Worm (Caenorhabditis elegans) whole organism, mixed stage, embryonic: ENCODE measurements around the gene srh-24.
A peak's percentile ranks its signal among the peaks of the same experiment; 100 is the strongest.

Experiments
- M03D4.4 ChIP-seq: sonication (generic microtip); optimal IDR thresholded peaks from 2 replicates; lab custom pipeline; 2017; ENCODE audit warnings: mild to moderate bottlenecking, missing genetic modification characterization, missing compliant biosample characterization
- bed-3 ChIP-seq: fragments of 200-800 bp; sonication (Bioruptor generic); optimal IDR thresholded peaks from 3 replicates; lab custom pipeline; 2018; ENCODE audit warnings: mild to moderate bottlenecking, missing genetic modification characterization, moderate library complexity, missing compliant biosample characterization
- blmp-1 ChIP-seq: fragments of 150-350 bp; optimal IDR thresholded peaks from 2 replicates; lab custom pipeline; 2014; ENCODE audit warnings: missing biosample characterization, missing genetic modification characterization
- ceh-39 ChIP-seq: fragments of 150-350 bp; optimal IDR thresholded peaks from 2 replicates; lab custom pipeline; 2014; ENCODE audit warnings: missing biosample characterization, missing genetic modification characterization
- ceh-43 ChIP-seq: fragments of 200-800 bp; sonication (Bioruptor generic); optimal IDR thresholded peaks from 2 replicates; lab custom pipeline; 2018; ENCODE audit warnings: mild to moderate bottlenecking, missing genetic modification characterization, moderate library complexity, missing compliant biosample characterization
- ces-1 ChIP-seq: fragments of 150-350 bp; optimal IDR thresholded peaks from 2 replicates; lab custom pipeline; 2014; ENCODE audit warnings: missing biosample characterization, missing genetic modification reagents, missing genetic modification characterization
- cnd-1 ChIP-seq: fragments of 200-800 bp; sonication (Bioruptor generic); optimal IDR thresholded peaks from 2 replicates; lab custom pipeline; 2018; ENCODE audit warnings: mild to moderate bottlenecking, missing genetic modification characterization, missing compliant biosample characterization
- drap-1 ChIP-seq: fragments of 200-800 bp; sonication (Bioruptor generic); optimal IDR thresholded peaks from 3 replicates; lab custom pipeline; 2018; ENCODE audit warnings: mild to moderate bottlenecking, missing genetic modification characterization, missing compliant biosample characterization
- elt-1 ChIP-seq: sonication (generic microtip); optimal IDR thresholded peaks from 2 replicates; lab custom pipeline; 2017; ENCODE audit warnings: missing genetic modification characterization, mild to moderate bottlenecking, missing compliant biosample characterization, antibody characterized with exemption, moderate library complexity, borderline replicate concordance; ENCODE audit not compliant: insufficient read depth
- elt-3 ChIP-seq: fragments of 150-350 bp; optimal IDR thresholded peaks from 2 replicates; lab custom pipeline; 2014; ENCODE audit warnings: missing biosample characterization, missing genetic modification characterization
- flh-1 ChIP-seq: fragments of 200-800 bp; sonication (Bioruptor generic); optimal IDR thresholded peaks from 2 replicates; lab custom pipeline; 2018; ENCODE audit warnings: mild to moderate bottlenecking, missing genetic modification characterization, moderate library complexity, missing compliant biosample characterization
- ham-2 ChIP-seq: fragments of 200-800 bp; sonication (Bioruptor generic); optimal IDR thresholded peaks from 2 replicates; lab custom pipeline; 2018; ENCODE audit warnings: mild to moderate bottlenecking, missing genetic modification characterization, missing compliant biosample characterization
- hlh-1 ChIP-seq: fragments of 150-350 bp; optimal IDR thresholded peaks from 2 replicates; lab custom pipeline; 2014; ENCODE audit warnings: missing biosample characterization, missing genetic modification reagents, missing genetic modification characterization
- lin-13 ChIP-seq: fragments of 150-350 bp; optimal IDR thresholded peaks from 2 replicates; lab custom pipeline; 2014; ENCODE audit warnings: missing biosample characterization, missing genetic modification characterization
- lsy-2 ChIP-seq: fragments of 150-350 bp; optimal IDR thresholded peaks from 2 replicates; lab custom pipeline; 2014; ENCODE audit warnings: missing biosample characterization, missing genetic modification characterization
- mab-5 ChIP-seq: fragments of 150-350 bp; optimal IDR thresholded peaks from 2 replicates; lab custom pipeline; 2014; ENCODE audit warnings: missing biosample characterization, missing genetic modification characterization
- mep-1 ChIP-seq: fragments of 150-350 bp; optimal IDR thresholded peaks from 2 replicates; lab custom pipeline; 2017; ENCODE audit warnings: missing biosample characterization, missing genetic modification reagents, missing genetic modification characterization, inconsistent platforms
- mls-2 ChIP-seq: sonication (generic microtip); optimal IDR thresholded peaks from 2 replicates; lab custom pipeline; 2016; ENCODE audit warnings: mild to moderate bottlenecking, missing genetic modification characterization, moderate library complexity, missing compliant biosample characterization
- nhr-2 ChIP-seq: fragments of 150-350 bp; optimal IDR thresholded peaks from 2 replicates; lab custom pipeline; 2014; ENCODE audit warnings: missing biosample characterization, missing genetic modification characterization
- nhr-28 ChIP-seq: fragments of 150-350 bp; optimal IDR thresholded peaks from 2 replicates; lab custom pipeline; 2014; ENCODE audit warnings: missing biosample characterization, missing genetic modification characterization
- nhr-76 ChIP-seq: sonication (generic microtip); optimal IDR thresholded peaks from 2 replicates; lab custom pipeline; 2017; ENCODE audit warnings: missing biosample characterization, missing genetic modification characterization
- pha-4 ChIP-seq: fragments of 150-350 bp; optimal IDR thresholded peaks from 2 replicates; lab custom pipeline; 2018; ENCODE audit warnings: missing biosample characterization, missing genetic modification reagents, missing genetic modification characterization
- sem-2 ChIP-seq: fragments of 200-800 bp; sonication (Bioruptor generic); optimal IDR thresholded peaks from 2 replicates; lab custom pipeline; 2018; ENCODE audit warnings: mild to moderate bottlenecking, missing genetic modification characterization, missing compliant biosample characterization
- snpc-4 ChIP-seq: fragments of 150-350 bp; optimal IDR thresholded peaks from 2 replicates; lab custom pipeline; 2014; ENCODE audit warnings: missing biosample characterization, missing genetic modification characterization
- sptf-1 ChIP-seq: sonication (generic microtip); optimal IDR thresholded peaks from 2 replicates; lab custom pipeline; 2017; ENCODE audit warnings: mild to moderate bottlenecking, missing genetic modification characterization, moderate library complexity, missing compliant biosample characterization
- tbx-8 ChIP-seq: fragments of 200-800 bp; sonication (Bioruptor generic); optimal IDR thresholded peaks from 2 replicates; lab custom pipeline; 2018; ENCODE audit warnings: mild to moderate bottlenecking, missing genetic modification characterization, moderate library complexity, missing compliant biosample characterization
- unc-120 ChIP-seq: sonication (generic microtip); optimal IDR thresholded peaks from 2 replicates; lab custom pipeline; 2017; ENCODE audit warnings: missing genetic modification characterization, missing compliant biosample characterization; ENCODE audit not compliant: poor library complexity, severe bottlenecking
- unc-39 ChIP-seq: fragments of 150-350 bp; optimal IDR thresholded peaks from 2 replicates; lab custom pipeline; 2014; ENCODE audit warnings: missing biosample characterization, missing genetic modification characterization
- unc-62 ChIP-seq: fragments of 150-350 bp; optimal IDR thresholded peaks from 2 replicates; lab custom pipeline; 2014; ENCODE audit warnings: missing biosample characterization, missing genetic modification reagents, missing genetic modification characterization
- zip-8 ChIP-seq: fragments of 150-350 bp; optimal IDR thresholded peaks from 2 replicates; lab custom pipeline; 2014; ENCODE audit warnings: missing biosample characterization, missing genetic modification characterization
- ztf-11 ChIP-seq: fragments of 150-350 bp; optimal IDR thresholded peaks from 2 replicates; lab custom pipeline; 2014; ENCODE audit warnings: missing biosample characterization, missing genetic modification characterization

Gene srh-24

DNA sequence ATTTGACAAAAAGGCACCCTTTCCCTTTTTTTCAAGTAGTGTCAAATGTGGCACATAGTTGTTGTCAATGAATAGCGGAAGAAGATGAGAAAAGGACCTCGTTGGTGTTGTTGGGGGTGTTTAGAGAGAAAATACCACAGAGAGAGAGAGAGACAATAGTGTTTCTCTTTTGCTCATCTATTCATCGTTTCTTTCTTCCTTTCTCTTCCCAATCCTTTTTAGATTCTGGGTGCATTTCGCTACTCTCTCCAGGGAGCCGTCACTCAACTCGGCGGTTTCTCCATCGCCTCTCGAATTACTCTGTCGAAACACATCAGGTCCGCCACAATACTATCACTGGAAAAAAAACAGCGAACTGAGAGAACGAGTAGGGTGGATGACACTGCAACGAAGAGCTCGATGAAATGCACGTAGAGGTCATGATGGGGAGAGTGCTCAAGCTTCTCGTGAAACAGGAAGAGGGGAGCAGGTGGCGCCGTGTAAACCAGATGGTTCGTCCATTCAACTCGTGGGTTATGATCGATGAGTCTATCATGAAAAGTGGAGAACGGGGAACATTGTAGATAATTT lies 42.9 kb upstream of the srh-24 start:
- no peak for TF ChIP-seq ham-2 (GFP tag; lab: Kevin White, UChicago)
- peak; percentile 32 for TF ChIP-seq ces-1 (GFP tag; lab: Kevin White, UChicago)
- TF ChIP-seq M03D4.4 (tag; lab: Kevin White, UChicago) = no peak
- no peak for TF ChIP-seq unc-120
- TF ChIP-seq snpc-4 (tag; lab: Kevin White, UChicago) = no peak

DNA sequence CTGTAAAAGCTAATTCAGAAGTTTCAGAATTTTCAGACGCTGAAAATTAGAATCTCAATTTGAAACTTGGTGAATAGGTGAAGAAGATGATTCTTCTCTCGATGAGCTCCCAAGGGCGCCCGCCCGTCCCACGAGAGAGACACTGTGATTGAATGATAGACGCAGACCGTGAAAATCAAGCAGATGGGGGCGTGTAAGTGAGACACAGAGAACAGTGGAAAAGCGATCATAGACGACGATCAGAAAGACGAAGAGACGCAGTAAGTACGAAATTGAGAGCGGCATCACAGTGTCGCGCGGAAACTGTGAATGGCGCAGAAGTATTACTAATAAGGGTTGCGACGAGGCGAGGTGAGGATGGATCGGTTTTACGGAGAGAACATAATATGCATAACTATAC lies 41.6 kb upstream of the srh-24 start:
- TF ChIP-seq ham-2 (GFP tag; lab: Kevin White, UChicago) (peak; percentile 44), cnd-1 (tag; lab: Kevin White, UChicago) (no peak), lin-13 (no peak), pha-4 (tag; lab: Kevin White, UChicago) (peak; percentile 21), bed-3 (GFP tag; lab: Kevin White, UChicago) (no peak), tbx-8 (GFP tag; lab: Kevin White, UChicago) (no peak), unc-39 (tag; lab: Kevin White, UChicago) (no peak), mls-2 (no peak), hlh-1 (tag; lab: Kevin White, UChicago) (no peak), lsy-2 (tag; lab: Kevin White, UChicago) (no peak)
- TF ChIP-seq, all 35 proteins: peak for 2

DNA sequence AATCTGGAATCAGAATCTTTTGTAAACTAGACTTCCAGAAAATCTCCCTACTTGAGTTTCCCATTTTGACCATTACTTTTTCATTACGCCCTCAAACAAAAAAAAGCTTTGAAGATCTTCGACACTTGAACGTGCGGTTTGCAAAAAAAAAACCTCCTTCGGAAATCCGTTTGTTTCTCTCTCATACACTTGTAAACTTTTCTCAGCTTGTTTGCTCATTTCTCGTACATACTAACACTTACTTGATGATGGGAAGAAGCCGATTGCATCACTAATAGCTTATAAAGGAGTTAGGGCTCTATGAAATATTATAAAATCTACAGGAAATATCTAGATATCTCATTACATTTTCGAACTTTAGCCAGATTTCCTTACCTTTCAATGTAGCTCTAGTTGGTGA lies 41.1 kb upstream of the srh-24 start:
- TF ChIP-seq ceh-39 (tag; lab: Kevin White, UChicago) = no peak
- TF ChIP-seq nhr-28 (tag; lab: Kevin White, UChicago) = no peak
- TF ChIP-seq zip-8 (tag; lab: Kevin White, UChicago) = no peak
- no peak for TF ChIP-seq mep-1 (tag; lab: Kevin White, UChicago)
- no peak for TF ChIP-seq drap-1 (GFP tag; lab: Kevin White, UChicago)
- TF ChIP-seq blmp-1 (tag; lab: Kevin White, UChicago) = no peak
- TF ChIP-seq, all 35 proteins: peak for 0

DNA sequence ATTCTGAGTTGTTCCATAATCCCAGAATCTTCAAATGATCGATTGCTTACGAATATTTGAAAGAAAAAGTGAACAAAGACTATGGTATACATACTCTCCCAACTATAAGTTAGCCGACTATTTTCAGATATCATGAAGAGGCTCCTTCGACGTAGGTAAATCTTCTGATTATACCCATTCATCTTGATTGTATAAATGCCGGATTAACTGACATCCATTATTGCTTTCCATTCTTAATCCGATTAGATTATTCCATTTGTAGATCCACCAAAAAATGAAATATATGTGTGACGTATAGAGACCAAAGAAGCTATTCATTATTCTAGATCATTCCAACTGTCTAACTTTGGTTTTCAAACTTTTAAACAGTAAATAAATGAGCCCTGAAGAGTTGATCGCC lies 32.7 kb upstream of the srh-24 start:
- TF ChIP-seq unc-62 (GFP tag; lab: Kevin White, UChicago) (no peak), ztf-11 (tag; lab: Kevin White, UChicago) (no peak), hlh-1 (tag; lab: Kevin White, UChicago) (no peak), mep-1 (tag; lab: Kevin White, UChicago) (no peak), mab-5 (no peak), unc-120 (no peak), elt-3 (no peak), ceh-43 (GFP tag; lab: Kevin White, UChicago) (no peak), sptf-1 (tag; lab: Kevin White, UChicago) (no peak), drap-1 (GFP tag; lab: Kevin White, UChicago) (no peak), flh-1 (no peak), ces-1 (GFP tag; lab: Kevin White, UChicago) (no peak), sem-2 (no peak), nhr-2 (no peak), M03D4.4 (tag; lab: Kevin White, UChicago) (no peak), pha-4 (tag; lab: Kevin White, UChicago) (no peak), snpc-4 (tag; lab: Kevin White, UChicago) (no peak)

DNA sequence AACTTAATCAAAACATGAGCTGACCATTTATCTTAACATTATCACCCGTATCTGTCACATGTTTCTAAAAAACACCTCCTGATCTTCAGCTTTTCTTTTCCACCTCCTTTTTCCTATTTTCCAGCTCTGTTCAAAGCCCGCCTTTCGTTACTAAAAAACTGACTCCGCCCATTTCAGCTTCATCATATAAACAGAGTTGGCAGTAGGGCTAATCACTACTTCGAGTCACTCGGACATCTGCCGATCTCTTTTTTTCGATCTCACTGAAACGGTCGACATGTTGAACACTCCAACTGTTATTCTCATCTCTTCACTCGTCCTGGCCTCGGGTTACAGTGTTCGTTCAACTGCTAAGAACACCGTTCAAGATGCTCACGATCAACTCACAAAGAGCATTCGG lies 31.7 kb upstream of the srh-24 start, which contains the start of gene droe-4:
Gene droe-4, plus strand, starts transcription at position 172 of the 400 bp plus-strand sequence.
- TF ChIP-seq elt-1 (tag; lab: Kevin White, UChicago) = no peak
- no peak for TF ChIP-seq ham-2 (GFP tag; lab: Kevin White, UChicago)
- no peak for TF ChIP-seq nhr-28 (tag; lab: Kevin White, UChicago)
- TF ChIP-seq hlh-1 (tag; lab: Kevin White, UChicago) = no peak
- TF ChIP-seq lin-13 = no peak
- no peak for TF ChIP-seq unc-120
- TF ChIP-seq ces-1 (GFP tag; lab: Kevin White, UChicago) = no peak
- TF ChIP-seq unc-62 (GFP tag; lab: Kevin White, UChicago) = no peak
- TF ChIP-seq ztf-11 (tag; lab: Kevin White, UChicago) = no peak
- TF ChIP-seq mep-1 (tag; lab: Kevin White, UChicago) = no peak
- no peak for TF ChIP-seq nhr-76
- TF ChIP-seq sem-2 = no peak
- TF ChIP-seq tbx-8 (GFP tag; lab: Kevin White, UChicago) = no peak
